Worm (Caenorhabditis elegans): ENCODE results near the gene F12D9.2.
"Not testable (repeated sequence)": the region's sequence is repeated elsewhere in the genome, so short reads cannot be mapped to it uniquely, and the experiment has no call there.

F12D9.2 gene

DNA sequence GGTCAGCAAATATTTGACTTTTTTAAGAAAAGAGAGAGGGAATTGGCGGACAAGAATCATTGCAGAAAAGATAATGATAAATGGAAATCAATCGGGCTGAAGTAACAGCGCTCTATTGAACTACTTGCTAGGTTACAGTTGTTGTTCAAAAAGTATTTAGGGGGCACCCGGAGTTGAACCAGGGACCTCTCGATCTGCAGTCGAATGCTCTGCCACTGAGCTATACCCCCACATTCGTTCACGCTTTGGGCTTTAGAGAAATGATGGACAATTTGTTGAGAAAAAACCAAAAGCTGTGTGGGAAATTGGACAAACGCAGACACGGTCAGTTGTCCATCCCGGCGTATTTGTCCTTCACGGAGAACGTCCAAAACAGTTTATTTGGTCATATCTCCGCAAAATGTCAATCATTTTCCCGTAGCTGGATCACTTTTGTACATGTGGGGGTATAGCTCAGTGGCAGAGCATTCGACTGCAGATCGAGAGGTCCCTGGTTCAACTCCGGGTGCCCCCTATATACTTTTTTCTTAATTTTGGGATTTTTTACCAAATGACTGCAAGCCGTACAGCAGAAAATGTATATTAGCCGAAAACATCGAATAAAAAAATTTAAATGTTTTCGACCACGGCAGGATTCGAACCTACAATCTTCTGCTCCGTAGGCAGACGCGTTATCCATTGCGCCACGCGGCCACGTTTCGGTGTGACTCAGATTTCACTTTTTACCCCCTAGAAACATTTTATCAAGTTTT, 22.9 kb downstream of the F12D9.2 start (continued):
- TF ChIP-seq nhr-67 (tag; optimal IDR thresholded peaks at IDR 0.05) (no peak), nhr-12 (tag; optimal IDR thresholded peaks at IDR 0.05) (no peak), nhr-23 (tag; optimal IDR thresholded peaks at IDR 0.05) (no peak), nhr-43 (tag; optimal IDR thresholded peaks at IDR 0.05; ENCODE audit: poor library complexity, severe bottlenecking) (peak; percentile 49), snpc-4 (tag; optimal IDR thresholded peaks at IDR 0.05) (no peak), ztf-11 (tag; optimal IDR thresholded peaks at IDR 0.05) (no peak), lsy-12 (tag; optimal IDR thresholded peaks at IDR 0.05) (no peak), zag-1 (tag; optimal IDR thresholded peaks at IDR 0.05) (no peak)

ce11 chrX:8613053-8613452, 33.8 kb downstream of the F12D9.2 start, which contains the start of gene K01A12.2:
Gene K01A12.2 (plus strand): TSS chrX:8613353.
- TF ChIP-seq unc-62 (GFP tag; optimal IDR thresholded peaks at IDR 0.05), result no peak

ce11 chrX:8612278-8612677, 34.6 kb downstream of the F12D9.2 start:
- peak; percentile 63 for TF ChIP-seq nhr-11 (tag; optimal IDR thresholded peaks at IDR 0.05)
- TF ChIP-seq ztf-4 (tag; optimal IDR thresholded peaks at IDR 0.05), result no peak

- not testable (repeated sequence) for TF ChIP-seq lin-39 (tag; optimal IDR thresholded peaks at IDR 0.05); fkh-10 (GFP tag; optimal IDR thresholded peaks at IDR 0.05); unc-39 (tag; optimal IDR thresholded peaks at IDR 0.05)
Observed at ce11 chrX:8610606-8611005, 36.3 kb downstream of the F12D9.2 start, which contains the start of gene K01A12.4. Gene K01A12.4 (plus strand): TSS chrX:8610906.

- TF ChIP-seq nhr-25 (tag; optimal IDR thresholded peaks at IDR 0.05) (peak; percentile 18), nfya-1 (tag; optimal IDR thresholded peaks at IDR 0.05; ENCODE audit: insufficient read depth) (peak; percentile 50), egl-27 (tag; optimal IDR thresholded peaks at IDR 0.05) (no peak), elt-2 (tag; optimal IDR thresholded peaks at IDR 0.05) (peak; percentile 47), elt-3 (tag; optimal IDR thresholded peaks at IDR 0.05) (peak in 1 of 3 experiments; percentile 37), elt-1 (tag; optimal IDR thresholded peaks at IDR 0.05) (no peak), nhr-77 (tag; optimal IDR thresholded peaks at IDR 0.05) (peak; percentile 39), nhr-43 (tag; optimal IDR thresholded peaks at IDR 0.05; ENCODE audit: poor library complexity, severe bottlenecking) (peak; percentile 65), ztf-11 (tag; optimal IDR thresholded peaks at IDR 0.05) (no peak), pqm-1 (tag; optimal IDR thresholded peaks at IDR 0.05) (peak; percentile 44)
Observed at ce11 chrX:8608756-8609155, 38.1 kb downstream of the F12D9.2 start.

ce11 chrX:8605005-8605404, 41.9 kb downstream of the F12D9.2 start, which contains the start of the genes H35N09.2 and H35N09.1:
Gene H35N09.2 (minus strand): TSS chrX:8605058.
Gene H35N09.1 (plus strand): TSS chrX:8605339.
- TF ChIP-seq fkh-10 (GFP tag; optimal IDR thresholded peaks at IDR 0.05) (no peak), nhr-237 (tag; optimal IDR thresholded peaks at IDR 0.05) (no peak), fos-1 (tag; optimal IDR thresholded peaks at IDR 0.05) (no peak), nhr-77 (tag; optimal IDR thresholded peaks at IDR 0.05) (no peak), hmg-11 (tag; optimal IDR thresholded peaks at IDR 0.05) (peak; percentile 45), egl-5 (tag; optimal IDR thresholded peaks at IDR 0.05) (no peak), aly-2 (tag; optimal IDR thresholded peaks at IDR 0.05) (no peak), lin-15B (tag; optimal IDR thresholded peaks at IDR 0.05) (no peak), ZK546.5 (tag; optimal IDR thresholded peaks at IDR 0.05) (no peak), ceh-28 (tag; optimal IDR thresholded peaks at IDR 0.05) (peak; percentile 3), sea-2 (GFP tag; optimal IDR thresholded peaks at IDR 0.05) (no peak), egl-27 (tag; optimal IDR thresholded peaks at IDR 0.05) (no peak), ztf-11 (tag; optimal IDR thresholded peaks at IDR 0.05) (no peak), elt-2 (tag; optimal IDR thresholded peaks at IDR 0.05) (peak; percentile 34), elt-3 (tag; optimal IDR thresholded peaks at IDR 0.05) (no peak), skn-1 (tag; optimal IDR thresholded peaks at IDR 0.05) (no peak), lin-39 (tag; optimal IDR thresholded peaks at IDR 0.05) (peak; percentile 36), ceh-82 (tag; optimal IDR thresholded peaks at IDR 0.05) (no peak), zag-1 (tag; optimal IDR thresholded peaks at IDR 0.05) (no peak), eor-1 (tag; optimal IDR thresholded peaks at IDR 0.05) (no peak), nhr-12 (tag; optimal IDR thresholded peaks at IDR 0.05) (no peak), mml-1 (tag; optimal IDR thresholded peaks at IDR 0.05) (no peak), unc-39 (tag; optimal IDR thresholded peaks at IDR 0.05) (no peak), nhr-43 (tag; optimal IDR thresholded peaks at IDR 0.05; ENCODE audit: poor library complexity, severe bottlenecking) (no peak), jun-1 (tag; optimal IDR thresholded peaks at IDR 0.05) (no peak), elt-1 (tag; optimal IDR thresholded peaks at IDR 0.05) (no peak), pqm-1 (tag; optimal IDR thresholded peaks at IDR 0.05) (no peak), R02D3.7 (tag; optimal IDR thresholded peaks at IDR 0.05) (no peak), ztf-4 (tag; optimal IDR thresholded peaks at IDR 0.05) (no peak), lsy-12 (tag; optimal IDR thresholded peaks at IDR 0.05) (no peak), nhr-23 (tag; optimal IDR thresholded peaks at IDR 0.05) (peak; percentile 68), nfya-1 (tag; optimal IDR thresholded peaks at IDR 0.05; ENCODE audit: insufficient read depth) (peak; percentile 47), nhr-76 (tag; optimal IDR thresholded peaks at IDR 0.05) (no peak), ceh-9 (tag; optimal IDR thresholded peaks at IDR 0.05) (no peak)
